Worm (Caenorhabditis elegans) whole organism, midembryonic: ENCODE measurements around the gene spin-4.

Experiments used
- T22C8.4 ChIP-seq: fragments of 200-800 bp; sonication (Bioruptor generic); IDR thresholded peaks from 2 replicates; pipeline ENCODE4 v1.3.6; 2022; ENCODE audit warnings: missing genetic modification characterization, missing compliant biosample characterization
- cog-1 ChIP-seq: sonication (generic microtip); optimal IDR thresholded peaks from 2 replicates; lab custom pipeline; 2016; ENCODE audit warnings: missing genetic modification characterization, missing compliant biosample characterization
- flt-1 ChIP-seq: fragments of 200-800 bp; sonication (Bioruptor generic); IDR thresholded peaks from 2 replicates; pipeline ENCODE4 v1.3.6; 2022; ENCODE audit warnings: missing genetic modification characterization, missing compliant biosample characterization
- klf-2 ChIP-seq: fragments of 200-800 bp; sonication (Bioruptor generic); conservative IDR thresholded peaks from 2 replicates; pipeline ENCODE4 v1.3.6; 2022; ENCODE audit warnings: missing genetic modification reagents, missing genetic modification characterization, missing compliant biosample characterization
- med-1 ChIP-seq: sonication (generic microtip); optimal IDR thresholded peaks from 2 replicates; lab custom pipeline; 2017; ENCODE audit warnings: missing genetic modification characterization, mild to moderate bottlenecking, missing compliant biosample characterization, antibody characterized with exemption, missing genetic modification reagents; ENCODE audit not compliant: insufficient read depth
- ref-1 ChIP-seq: fragments of 200-800 bp; sonication (Bioruptor generic); conservative IDR thresholded peaks from 2 replicates; pipeline ENCODE4 v1.3.6; 2022; ENCODE audit warnings: missing genetic modification reagents, missing genetic modification characterization, missing compliant biosample characterization
- tab-1 ChIP-seq: fragments of 200-800 bp; sonication (Bioruptor generic); IDR thresholded peaks from 2 replicates; pipeline ENCODE4 v1.3.6; 2022; ENCODE audit warnings: missing genetic modification characterization, missing compliant biosample characterization
- ztf-23 ChIP-seq: fragments of 200-800 bp; sonication (Bioruptor generic); IDR thresholded peaks from 2 replicates; pipeline ENCODE4 v1.3.6; 2022; ENCODE audit warnings: missing genetic modification reagents, missing genetic modification characterization, missing compliant biosample characterization
- ztf-29 ChIP-seq: fragments of 200-800 bp; sonication (Bioruptor generic); IDR thresholded peaks from 2 replicates; pipeline ENCODE4 v1.3.6; 2022; ENCODE audit warnings: missing genetic modification reagents, missing genetic modification characterization, missing compliant biosample characterization

spin-4 gene

DNA sequence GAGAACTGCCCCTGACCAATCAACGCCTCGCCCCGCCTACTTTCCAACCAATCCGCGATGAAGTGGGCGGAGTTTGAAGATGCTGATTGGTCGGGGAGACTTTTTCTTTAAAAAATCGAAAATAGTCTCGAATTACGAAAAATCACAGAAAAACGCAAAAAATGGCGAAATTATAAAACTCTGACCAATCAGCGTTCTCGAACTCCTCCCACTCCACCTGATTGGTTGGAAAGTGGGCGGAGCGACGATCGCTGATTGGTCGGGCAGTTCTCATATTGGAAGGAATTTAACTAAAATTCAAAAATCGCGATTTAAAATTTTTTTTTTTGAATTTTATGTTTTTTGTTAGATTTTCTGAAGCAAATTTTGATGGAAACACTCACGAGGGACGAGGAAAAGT is 15.1 kb downstream of the spin-4 start:
- TF ChIP-seq T22C8.4 (GFP tag; lab: Robert Waterston, UW) (no peak), ref-1 (no peak), flt-1 (GFP tag; lab: Robert Waterston, UW) (no peak), ztf-29 (no peak), klf-2 (GFP tag; lab: Robert Waterston, UW) (no peak), ztf-23 (GFP tag; lab: Robert Waterston, UW) (no peak), tab-1 (no peak), med-1 (GFP tag; lab: Kevin White, UChicago) (no peak), cog-1 (tag; lab: Kevin White, UChicago) (no peak)

DNA sequence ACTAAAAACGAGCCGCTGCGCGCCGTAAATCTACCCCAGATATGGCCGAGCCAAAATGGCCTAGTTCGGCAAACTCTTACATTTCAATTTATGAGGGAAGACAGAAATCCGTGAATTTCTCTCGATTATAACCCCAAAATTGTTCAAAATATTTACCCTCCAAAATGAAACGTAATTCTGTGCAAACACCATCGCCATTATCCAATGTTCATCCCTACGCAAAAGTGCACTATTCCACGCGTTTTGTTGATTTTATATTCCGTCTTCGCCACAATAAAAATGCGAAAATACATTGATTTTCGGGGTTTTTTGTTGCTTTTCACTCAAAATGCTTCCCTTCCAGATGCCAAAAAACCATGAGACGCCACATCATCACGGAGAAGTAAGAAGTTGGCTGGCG is 23.1 kb downstream of the spin-4 start, which contains the start of gene hut-1:
TSS of gene hut-1 (plus strand) at position 344 of the 400 bp plus-strand sequence.
- no peak for TF ChIP-seq cog-1 (tag; lab: Kevin White, UChicago)
- no peak for TF ChIP-seq T22C8.4 (GFP tag; lab: Robert Waterston, UW)
- TF ChIP-seq klf-2 (GFP tag; lab: Robert Waterston, UW) = no peak
- TF ChIP-seq med-1 (GFP tag; lab: Kevin White, UChicago) = no peak
- no peak for TF ChIP-seq ztf-23 (GFP tag; lab: Robert Waterston, UW)

DNA sequence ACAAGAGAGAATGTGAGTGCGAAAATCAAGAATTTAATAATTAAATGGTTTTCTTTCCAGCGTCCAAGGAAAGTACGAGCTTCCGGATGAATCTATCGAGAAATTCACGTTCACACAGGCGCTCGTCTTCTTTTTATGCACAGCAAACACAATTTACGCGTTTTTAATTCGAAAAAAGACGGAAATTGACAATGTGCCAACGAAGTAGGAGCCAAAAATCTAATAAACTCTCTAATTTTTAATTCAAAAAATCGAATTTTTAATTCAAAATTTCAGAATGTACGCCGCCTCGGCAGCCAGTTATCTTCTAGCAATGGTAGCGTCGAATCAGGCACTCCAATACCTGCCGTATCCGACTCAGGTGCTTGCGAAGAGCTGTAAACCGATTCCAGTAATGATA is 23.6 kb downstream of the spin-4 start:
- TF ChIP-seq ztf-29 (no peak), tab-1 (no peak), klf-2 (GFP tag; lab: Robert Waterston, UW) (no peak), T22C8.4 (GFP tag; lab: Robert Waterston, UW) (no peak), ztf-23 (GFP tag; lab: Robert Waterston, UW) (no peak), ref-1 (no peak), flt-1 (GFP tag; lab: Robert Waterston, UW) (no peak), med-1 (GFP tag; lab: Kevin White, UChicago) (no peak), cog-1 (tag; lab: Kevin White, UChicago) (no peak)

DNA sequence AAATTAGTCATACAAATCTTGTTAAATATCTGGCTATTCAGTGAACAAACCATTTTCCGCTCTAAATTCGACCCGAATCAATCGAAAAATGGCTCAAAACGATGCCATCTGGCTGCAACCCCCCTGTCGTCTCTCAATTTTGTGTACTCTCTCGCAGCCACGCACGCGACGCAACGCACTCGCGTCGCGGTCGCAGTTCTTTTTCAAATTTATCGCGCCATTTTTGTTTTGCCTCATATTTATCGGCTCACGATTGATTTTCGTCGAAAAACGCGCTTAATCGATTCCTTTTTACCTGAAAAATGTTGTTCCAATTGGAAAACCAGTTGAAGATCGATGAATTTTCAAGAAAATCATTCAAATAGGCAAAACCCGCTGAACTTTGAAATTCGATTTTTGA is 25.7 kb downstream of the spin-4 start:
- TF ChIP-seq T22C8.4 (GFP tag; lab: Robert Waterston, UW) (no peak), ztf-29 (no peak), ref-1 (no peak), med-1 (GFP tag; lab: Kevin White, UChicago) (no peak), tab-1 (no peak), klf-2 (GFP tag; lab: Robert Waterston, UW) (no peak), cog-1 (tag; lab: Kevin White, UChicago) (no peak), ztf-23 (GFP tag; lab: Robert Waterston, UW) (no peak), flt-1 (GFP tag; lab: Robert Waterston, UW) (no peak)

DNA sequence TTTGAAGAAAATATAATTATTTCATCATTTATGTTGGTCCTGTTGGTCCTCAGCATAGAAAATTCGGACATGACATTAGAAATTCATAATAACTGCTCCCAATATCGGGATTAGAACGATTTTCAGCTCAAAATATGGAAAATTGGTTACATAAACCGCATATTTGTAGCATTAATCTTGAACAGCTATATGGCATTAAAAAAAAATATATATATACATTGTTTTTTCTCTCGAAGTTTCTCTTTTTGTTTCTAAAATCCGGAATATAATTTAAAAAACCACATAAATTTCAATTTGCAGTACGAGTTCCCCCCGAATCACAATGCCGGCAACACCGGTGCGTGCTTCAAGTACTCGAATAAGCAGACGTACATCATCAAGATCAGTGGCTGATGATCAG is 26.1 kb downstream of the spin-4 start, which contains the start of gene ssl-1:
TSS of gene ssl-1 (plus strand) at position 301 of the 400 bp plus-strand sequence.
- TF ChIP-seq T22C8.4 (GFP tag; lab: Robert Waterston, UW) (no peak), ztf-23 (GFP tag; lab: Robert Waterston, UW) (no peak), cog-1 (tag; lab: Kevin White, UChicago) (no peak), tab-1 (no peak), ref-1 (no peak), flt-1 (GFP tag; lab: Robert Waterston, UW) (no peak), med-1 (GFP tag; lab: Kevin White, UChicago) (no peak), ztf-29 (no peak), klf-2 (GFP tag; lab: Robert Waterston, UW) (no peak)

DNA sequence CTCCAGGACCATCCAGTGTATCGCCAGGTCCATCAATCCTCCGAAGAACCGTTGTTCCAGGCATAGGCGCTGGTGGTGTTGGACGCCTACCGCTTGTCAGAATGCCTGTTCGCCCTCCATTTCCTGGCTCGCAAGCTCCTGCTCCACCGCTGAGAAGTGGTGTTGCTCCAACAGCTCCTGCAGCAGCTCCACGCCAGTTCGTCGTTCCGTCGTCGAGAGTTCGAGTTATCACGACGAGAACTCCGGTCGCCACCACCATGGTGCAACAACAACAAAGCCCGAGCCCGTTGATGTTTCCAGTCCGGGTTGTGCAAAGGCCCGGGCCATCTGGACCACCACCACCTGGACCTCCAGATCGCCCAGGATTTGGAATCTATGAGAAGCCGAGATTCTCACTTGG is 40.0 kb downstream of the spin-4 start:
- no peak for TF ChIP-seq flt-1 (GFP tag; lab: Robert Waterston, UW)
- TF ChIP-seq tab-1 = no peak
- no peak for TF ChIP-seq cog-1 (tag; lab: Kevin White, UChicago)
- TF ChIP-seq klf-2 (GFP tag; lab: Robert Waterston, UW) = no peak
- TF ChIP-seq ref-1 = no peak
- no peak for TF ChIP-seq ztf-29
- TF ChIP-seq ztf-23 (GFP tag; lab: Robert Waterston, UW) = no peak
- TF ChIP-seq T22C8.4 (GFP tag; lab: Robert Waterston, UW) = no peak
- TF ChIP-seq med-1 (GFP tag; lab: Kevin White, UChicago) = no peak

DNA sequence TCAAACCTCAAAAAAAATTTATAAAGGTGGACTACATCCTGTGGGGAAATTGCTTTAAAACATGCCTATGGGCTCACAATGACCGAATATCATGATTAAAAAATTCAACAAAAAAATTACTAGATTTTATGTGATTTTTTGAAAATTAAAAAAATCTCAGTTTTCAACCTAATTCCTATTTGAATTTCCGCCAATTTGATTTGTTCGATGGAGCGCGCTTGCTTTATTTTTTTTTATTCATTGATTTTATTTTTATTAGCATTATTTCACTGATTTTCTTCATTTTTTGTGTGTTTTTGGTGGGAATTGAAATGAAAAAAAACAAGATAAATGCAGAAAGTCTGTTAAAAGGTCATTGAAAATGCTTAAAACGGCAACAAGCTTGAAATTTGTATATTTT is 50.8 kb downstream of the spin-4 start:
- TF ChIP-seq tab-1 = no peak
- no peak for TF ChIP-seq ztf-29
- no peak for TF ChIP-seq ref-1
- TF ChIP-seq cog-1 (tag; lab: Kevin White, UChicago) = no peak
- no peak for TF ChIP-seq T22C8.4 (GFP tag; lab: Robert Waterston, UW)
- TF ChIP-seq klf-2 (GFP tag; lab: Robert Waterston, UW) = no peak
- TF ChIP-seq flt-1 (GFP tag; lab: Robert Waterston, UW) = no peak
- no peak for TF ChIP-seq med-1 (GFP tag; lab: Kevin White, UChicago)
- no peak for TF ChIP-seq ztf-23 (GFP tag; lab: Robert Waterston, UW)

DNA sequence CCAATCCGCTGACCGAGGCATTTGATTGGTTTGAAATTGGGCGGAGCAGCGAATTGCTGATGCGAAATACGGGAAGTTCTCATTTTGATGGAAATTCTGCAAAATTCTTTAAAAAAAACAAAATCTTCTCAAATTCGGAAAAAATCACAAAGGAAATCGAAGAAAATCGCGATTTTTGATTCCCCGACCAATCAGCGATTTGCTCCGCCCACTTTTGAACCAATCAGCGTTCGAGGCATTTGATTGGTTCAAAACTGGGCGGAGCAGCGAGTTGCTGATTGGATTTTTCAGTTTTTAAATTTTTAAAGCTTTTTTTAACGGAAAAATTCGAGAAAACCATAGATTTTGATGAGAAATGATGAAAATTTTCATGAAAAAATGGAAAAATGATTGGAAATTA is 52.2 kb downstream of the spin-4 start:
- no peak for TF ChIP-seq ref-1
- TF ChIP-seq flt-1 (GFP tag; lab: Robert Waterston, UW) = no peak
- no peak for TF ChIP-seq tab-1
- TF ChIP-seq ztf-29 = no peak
- TF ChIP-seq T22C8.4 (GFP tag; lab: Robert Waterston, UW) = no peak
- no peak for TF ChIP-seq cog-1 (tag; lab: Kevin White, UChicago)
- TF ChIP-seq ztf-23 (GFP tag; lab: Robert Waterston, UW) = no peak
- no peak for TF ChIP-seq med-1 (GFP tag; lab: Kevin White, UChicago)
- TF ChIP-seq klf-2 (GFP tag; lab: Robert Waterston, UW) = no peak

DNA sequence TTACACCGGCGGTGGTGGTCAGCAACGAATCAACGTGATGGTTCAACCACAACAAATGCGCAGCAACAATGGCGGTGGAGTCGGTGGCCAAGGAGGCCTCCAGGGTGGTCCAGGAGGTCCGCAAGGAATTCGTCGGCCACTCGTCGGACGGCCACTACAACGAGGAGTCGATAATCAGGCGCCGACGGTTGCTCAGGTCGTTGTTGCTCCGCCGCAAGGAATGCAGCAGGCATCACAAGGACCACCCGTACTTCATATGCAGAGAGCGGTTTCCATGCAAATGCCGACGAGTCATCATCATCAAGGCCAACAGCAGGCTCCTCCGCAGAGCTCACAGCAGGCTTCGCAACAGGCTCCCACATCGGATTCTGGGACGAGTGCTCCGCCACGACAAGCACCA is 55.4 kb downstream of the spin-4 start:
- TF ChIP-seq cog-1 (tag; lab: Kevin White, UChicago) (no peak), tab-1 (no peak), ref-1 (no peak), med-1 (GFP tag; lab: Kevin White, UChicago) (no peak), flt-1 (GFP tag; lab: Robert Waterston, UW) (no peak), klf-2 (GFP tag; lab: Robert Waterston, UW) (no peak), ztf-29 (no peak), T22C8.4 (GFP tag; lab: Robert Waterston, UW) (no peak), ztf-23 (GFP tag; lab: Robert Waterston, UW) (no peak)
